Worm (Caenorhabditis elegans) whole organism, early embryonic: ENCODE results near the gene clec-180.
A peak's percentile ranks its signal among the peaks of the same experiment; 100 is the strongest.

Experiments
- B0310.2 ChIP-seq: sonication (generic microtip); optimal IDR thresholded peaks from 2 replicates; lab custom pipeline; 2016; ENCODE audit warnings: mild to moderate bottlenecking, missing genetic modification characterization, missing compliant biosample characterization
- F13C5.2 ChIP-seq: sonication (generic microtip); optimal IDR thresholded peaks from 2 replicates; lab custom pipeline; 2017; ENCODE audit warnings: mild to moderate bottlenecking, missing genetic modification characterization, inconsistent platforms, missing compliant biosample characterization
- aly-1 ChIP-seq: sonication (generic microtip); optimal IDR thresholded peaks from 2 replicates; lab custom pipeline; 2016; ENCODE audit warnings: missing genetic modification characterization, missing compliant biosample characterization
- ama-1 ChIP-seq: fragments of 150-350 bp; optimal IDR thresholded peaks from 2 replicates; lab custom pipeline; 2014
- ceh-13 ChIP-seq: fragments of 200-800 bp; sonication (Bioruptor generic); optimal IDR thresholded peaks from 2 replicates; lab custom pipeline; 2018; ENCODE audit warnings: mild to moderate bottlenecking, missing genetic modification characterization, missing compliant biosample characterization
- ceh-36 ChIP-seq: sonication (generic microtip); optimal IDR thresholded peaks from 2 replicates; lab custom pipeline; 2016; ENCODE audit warnings: missing genetic modification characterization, inconsistent platforms, missing compliant biosample characterization
- ets-7 ChIP-seq: sonication (generic microtip); optimal IDR thresholded peaks from 2 replicates; lab custom pipeline; 2016; ENCODE audit warnings: missing genotype, missing genetic modification characterization, missing compliant biosample characterization
- flt-1 ChIP-seq: fragments of 200-800 bp; sonication (Bioruptor generic); IDR thresholded peaks from 2 replicates; pipeline ENCODE4 v1.3.6; 2022; ENCODE audit warnings: missing genetic modification characterization, missing compliant biosample characterization
- hmbx-1 ChIP-seq: sonication (generic microtip); optimal IDR thresholded peaks from 2 replicates; lab custom pipeline; 2016; ENCODE audit warnings: mild to moderate bottlenecking, missing genetic modification characterization, missing compliant biosample characterization
- hmg-4 ChIP-seq: fragments of 200-800 bp; sonication (Bioruptor generic); optimal IDR thresholded peaks from 2 replicates; lab custom pipeline; 2018; ENCODE audit warnings: mild to moderate bottlenecking, missing genetic modification characterization, missing compliant biosample characterization
- hnd-1 ChIP-seq: sonication (generic microtip); optimal IDR thresholded peaks from 2 replicates; lab custom pipeline; 2016; ENCODE audit warnings: missing genetic modification characterization, missing compliant biosample characterization
- pes-1 ChIP-seq: fragments of 200-800 bp; sonication (Bioruptor generic); IDR thresholded peaks from 2 replicates; pipeline ENCODE4 v1.3.6; 2022; ENCODE audit warnings: missing genetic modification reagents, missing genetic modification characterization, missing compliant biosample characterization
- scrt-1 ChIP-seq: fragments of 200-800 bp; sonication (Bioruptor generic); IDR thresholded peaks from 2 replicates; pipeline ENCODE4 v1.3.6; 2022; ENCODE audit warnings: missing genetic modification characterization, missing compliant biosample characterization
- sea-1 ChIP-seq: fragments of 200-800 bp; sonication (Bioruptor generic); conservative IDR thresholded peaks from 2 replicates; pipeline ENCODE4 v1.3.6; 2022; ENCODE audit warnings: missing genetic modification characterization, missing compliant biosample characterization
- tbx-11 ChIP-seq: fragments of 200-800 bp; sonication (Bioruptor generic); IDR thresholded peaks from 2 replicates; pipeline ENCODE4 v1.3.6; 2022; ENCODE audit warnings: missing genetic modification characterization, missing compliant biosample characterization
- tbx-37 ChIP-seq: fragments of 200-800 bp; sonication (Bioruptor generic); conservative IDR thresholded peaks from 2 replicates; pipeline ENCODE4 v1.3.6; 2022; ENCODE audit warnings: missing genetic modification reagents, missing genetic modification characterization, missing compliant biosample characterization
- tra-4 ChIP-seq: sonication (generic microtip); optimal IDR thresholded peaks from 2 replicates; lab custom pipeline; 2017; ENCODE audit warnings: missing genetic modification characterization, missing compliant biosample characterization

clec-180 gene

ce11 chrIV:7573944-7574343 lies 5.3 kb downstream of the clec-180 start:
- TF ChIP-seq ets-7 (tag; lab: Kevin White, UChicago) (peak; percentile 90), ama-1 (lab: Kevin White, UChicago) (peak; percentile 5), pes-1 (GFP tag; lab: Robert Waterston, UW) (peak; percentile 96), F13C5.2 (tag; lab: Kevin White, UChicago) (peak; percentile 95), tbx-11 (GFP tag; lab: Robert Waterston, UW) (peak; percentile 92), aly-1 (peak; percentile 95), tra-4 (tag; lab: Kevin White, UChicago) (peak; percentile 96), sea-1 (peak; percentile 97), hmbx-1 (tag; lab: Kevin White, UChicago) (peak; percentile 84), ceh-13 (GFP tag; lab: Kevin White, UChicago) (peak; percentile 87), hnd-1 (tag; lab: Kevin White, UChicago) (peak; percentile 96), tbx-37 (GFP tag; lab: Robert Waterston, UW) (peak; percentile 97), ceh-36 (tag; lab: Kevin White, UChicago) (peak; percentile 96), flt-1 (GFP tag; lab: Robert Waterston, UW) (peak; percentile 97), B0310.2 (tag; lab: Kevin White, UChicago) (peak; percentile 94), hmg-4 (peak; percentile 99), scrt-1 (GFP tag; lab: Robert Waterston, UW) (peak; percentile 95)

- TF ChIP-seq tra-4 (tag; lab: Kevin White, UChicago): no peak
- TF ChIP-seq ama-1 (lab: Kevin White, UChicago): peak; percentile 52
These were observed 6.6 kb downstream of the clec-180 start, which contains the start of gene cec-4 for ce11 chrIV:7575147-7575768. TSS of gene cec-4 (plus strand) at chrIV:7575718.

ce11 chrIV:7578281-7578680 lies 9.6 kb downstream of the clec-180 start, which contains the start of gene F32E10.5:
TSS of gene F32E10.5 (minus strand) at chrIV:7578381.
- TF ChIP-seq hnd-1 (tag; lab: Kevin White, UChicago) (no peak), hmg-4 (no peak), scrt-1 (GFP tag; lab: Robert Waterston, UW) (no peak), hmbx-1 (tag; lab: Kevin White, UChicago) (no peak), flt-1 (GFP tag; lab: Robert Waterston, UW) (no peak), sea-1 (no peak), tbx-11 (GFP tag; lab: Robert Waterston, UW) (no peak), ceh-13 (GFP tag; lab: Kevin White, UChicago) (no peak), ets-7 (tag; lab: Kevin White, UChicago) (no peak), ceh-36 (tag; lab: Kevin White, UChicago) (no peak), tbx-37 (GFP tag; lab: Robert Waterston, UW) (no peak), pes-1 (GFP tag; lab: Robert Waterston, UW) (no peak), ama-1 (lab: Kevin White, UChicago) (no peak), B0310.2 (tag; lab: Kevin White, UChicago) (no peak), F13C5.2 (tag; lab: Kevin White, UChicago) (no peak), tra-4 (tag; lab: Kevin White, UChicago) (no peak)

- no peak for TF ChIP-seq tbx-37 (GFP tag; lab: Robert Waterston, UW)
- no peak for TF ChIP-seq ets-7 (tag; lab: Kevin White, UChicago)
- no peak for TF ChIP-seq B0310.2 (tag; lab: Kevin White, UChicago)
- no peak for TF ChIP-seq hnd-1 (tag; lab: Kevin White, UChicago)
- TF ChIP-seq scrt-1 (GFP tag; lab: Robert Waterston, UW): no peak
- no peak for TF ChIP-seq aly-1
- TF ChIP-seq flt-1 (GFP tag; lab: Robert Waterston, UW): peak; percentile 52; the same call in 1 of the 2 replicates
- peak; percentile 72 for TF ChIP-seq F13C5.2 (tag; lab: Kevin White, UChicago)
These were observed 11.4 kb downstream of the clec-180 start, which contains the start of the genes cec-5 and nol-10 for ce11 chrIV:7580062-7580614. TSS of gene cec-5 (minus strand) at chrIV:7580112. TSS of gene nol-10 (plus strand) at chrIV:7580597.

- no peak for TF ChIP-seq B0310.2 (tag; lab: Kevin White, UChicago)
- no peak for TF ChIP-seq scrt-1 (GFP tag; lab: Robert Waterston, UW)
- no peak for TF ChIP-seq F13C5.2 (tag; lab: Kevin White, UChicago)
- TF ChIP-seq flt-1 (GFP tag; lab: Robert Waterston, UW): no peak
These were observed 16.7 kb downstream of the clec-180 start for ce11 chrIV:7585273-7585882.

- no peak for TF ChIP-seq tbx-11 (GFP tag; lab: Robert Waterston, UW)
- no peak for TF ChIP-seq tbx-37 (GFP tag; lab: Robert Waterston, UW)
- no peak for TF ChIP-seq hmbx-1 (tag; lab: Kevin White, UChicago)
- no peak for TF ChIP-seq B0310.2 (tag; lab: Kevin White, UChicago)
These were observed 18.3 kb downstream of the clec-180 start for ce11 chrIV:7586972-7587371.

- TF ChIP-seq scrt-1 (GFP tag; lab: Robert Waterston, UW): no peak
- no peak for TF ChIP-seq hnd-1 (tag; lab: Kevin White, UChicago)
- TF ChIP-seq ceh-36 (tag; lab: Kevin White, UChicago): no peak
- no peak for TF ChIP-seq hmg-4
- TF ChIP-seq ets-7 (tag; lab: Kevin White, UChicago): no peak
- TF ChIP-seq flt-1 (GFP tag; lab: Robert Waterston, UW): no peak
- TF ChIP-seq tbx-11 (GFP tag; lab: Robert Waterston, UW): no peak
- no peak for TF ChIP-seq tra-4 (tag; lab: Kevin White, UChicago)
- TF ChIP-seq aly-1: no peak
- no peak for TF ChIP-seq ama-1 (lab: Kevin White, UChicago)
- TF ChIP-seq F13C5.2 (tag; lab: Kevin White, UChicago): no peak
- TF ChIP-seq B0310.2 (tag; lab: Kevin White, UChicago): no peak
- TF ChIP-seq sea-1: no peak
- TF ChIP-seq ceh-13 (GFP tag; lab: Kevin White, UChicago): no peak
These were observed 19.9 kb downstream of the clec-180 start, which contains the start of gene cla-1 for ce11 chrIV:7588631-7589030. TSS of gene cla-1 (plus strand) at chrIV:7588931.
